Worm (Caenorhabditis elegans) whole organism, L4/young adult: Measurements from ENCODE around the gene Y39G8B.7.
"Not testable (repeated sequence)": the region's sequence is repeated elsewhere in the genome, so short reads cannot be mapped to it uniquely, and the experiment has no call there.

ENCODE experiments used
- W03F9.2 ChIP-seq: fragments of 150-350 bp; optimal IDR thresholded peaks from 2 replicates; lab custom pipeline; 2014; ENCODE audit warnings: missing biosample characterization, missing genetic modification characterization
- dao-5 ChIP-seq: sonication (generic microtip); optimal IDR thresholded peaks from 2 replicates; lab custom pipeline; 2016; ENCODE audit warnings: missing genotype, missing genetic modification characterization, moderate library complexity, missing compliant biosample characterization
- him-1 ChIP-seq: sonication (generic microtip); optimal IDR thresholded peaks from 2 replicates; lab custom pipeline; 2016; ENCODE audit warnings: missing genotype, missing genetic modification reagents, missing genetic modification characterization, missing compliant biosample characterization

Gene Y39G8B.7

DNA sequence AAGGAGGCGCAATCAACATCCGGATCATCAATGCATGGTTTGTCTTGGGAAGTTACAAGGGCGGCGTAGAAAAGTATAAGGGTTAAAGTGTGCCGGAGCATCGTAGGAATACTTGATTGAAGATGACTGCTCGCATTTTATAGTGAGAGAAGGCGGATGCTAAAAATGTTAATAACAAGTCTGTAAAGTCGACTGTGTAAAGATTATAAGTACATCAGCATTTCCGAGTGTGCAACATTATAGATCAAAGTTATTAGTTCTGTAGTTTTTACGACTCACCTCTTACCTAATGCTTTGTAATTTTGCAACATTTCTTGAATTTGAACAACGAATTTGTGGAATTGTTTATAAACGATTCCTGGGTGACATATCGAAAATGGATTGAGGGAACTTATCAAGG is at the start of gene Y39G8B.7:
Gene Y39G8B.7, minus strand, starts transcription at position 101 of the 400 bp plus-strand sequence.
- TF ChIP-seq W03F9.2 (no peak), him-1 (tag; lab: Kevin White, UChicago) (no peak), dao-5 (tag; lab: Kevin White, UChicago) (no peak)

DNA sequence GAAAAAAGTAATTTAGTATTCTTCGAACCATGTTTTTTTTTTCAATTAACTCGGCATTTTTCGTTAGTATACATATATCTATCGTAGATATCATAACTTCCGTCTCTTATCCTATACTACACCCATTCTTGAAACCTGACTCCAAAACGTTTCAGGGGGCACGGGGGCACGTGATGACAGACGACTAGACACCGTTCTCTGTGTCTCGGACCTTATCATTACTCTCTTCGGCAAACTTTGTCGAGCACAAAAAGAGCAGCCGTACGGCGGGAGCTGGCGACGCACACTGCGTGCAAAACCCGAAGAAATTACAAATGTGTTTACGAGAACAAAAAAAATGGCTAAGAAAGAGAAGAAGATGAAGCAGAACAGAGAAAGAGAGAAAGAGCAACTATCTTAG is 49.4 kb upstream of the Y39G8B.7 start:
- TF ChIP-seq him-1 (tag; lab: Kevin White, UChicago), result peak; percentile 83
- TF ChIP-seq dao-5 (tag; lab: Kevin White, UChicago), result no peak
- peak; percentile 33 for TF ChIP-seq W03F9.2

DNA sequence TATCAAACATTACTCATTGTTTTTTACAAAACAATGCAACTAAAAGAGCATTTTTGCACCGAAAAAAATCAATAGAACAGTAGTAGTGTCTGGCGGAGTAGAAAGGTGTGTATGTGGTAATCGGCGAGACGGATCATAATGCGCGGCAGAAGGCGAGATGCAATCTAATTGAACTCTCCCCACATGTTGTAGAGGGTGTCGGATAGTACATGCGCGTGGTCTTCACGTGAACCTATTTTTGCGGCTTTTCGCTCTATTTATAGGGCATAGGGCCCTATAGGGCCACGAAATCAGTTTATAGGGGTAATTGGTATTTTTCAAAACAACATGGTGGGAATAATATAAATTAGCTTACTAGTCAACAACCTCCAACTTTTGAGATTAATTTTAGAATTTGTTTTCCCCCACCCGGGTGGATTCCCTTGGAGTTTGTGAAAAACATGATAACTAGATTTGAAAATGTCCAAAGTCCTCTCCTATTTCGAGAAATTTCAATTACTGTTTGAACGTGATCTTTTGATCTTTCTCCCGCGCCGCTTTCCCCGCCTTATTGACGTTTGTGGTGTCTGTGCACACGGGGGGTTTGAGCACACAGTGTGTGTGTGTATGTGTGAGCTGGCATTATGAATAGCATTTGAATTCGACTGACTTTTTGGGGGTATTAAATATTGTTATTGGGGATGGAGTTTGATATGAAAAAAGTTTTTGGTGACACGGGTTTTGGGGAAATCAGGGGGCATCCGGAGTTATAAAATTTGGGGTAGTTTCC is 48.2 kb upstream of the Y39G8B.7 start:
- TF ChIP-seq him-1 (tag; lab: Kevin White, UChicago) (no peak), dao-5 (tag; lab: Kevin White, UChicago) (no peak), W03F9.2 (no peak)

DNA sequence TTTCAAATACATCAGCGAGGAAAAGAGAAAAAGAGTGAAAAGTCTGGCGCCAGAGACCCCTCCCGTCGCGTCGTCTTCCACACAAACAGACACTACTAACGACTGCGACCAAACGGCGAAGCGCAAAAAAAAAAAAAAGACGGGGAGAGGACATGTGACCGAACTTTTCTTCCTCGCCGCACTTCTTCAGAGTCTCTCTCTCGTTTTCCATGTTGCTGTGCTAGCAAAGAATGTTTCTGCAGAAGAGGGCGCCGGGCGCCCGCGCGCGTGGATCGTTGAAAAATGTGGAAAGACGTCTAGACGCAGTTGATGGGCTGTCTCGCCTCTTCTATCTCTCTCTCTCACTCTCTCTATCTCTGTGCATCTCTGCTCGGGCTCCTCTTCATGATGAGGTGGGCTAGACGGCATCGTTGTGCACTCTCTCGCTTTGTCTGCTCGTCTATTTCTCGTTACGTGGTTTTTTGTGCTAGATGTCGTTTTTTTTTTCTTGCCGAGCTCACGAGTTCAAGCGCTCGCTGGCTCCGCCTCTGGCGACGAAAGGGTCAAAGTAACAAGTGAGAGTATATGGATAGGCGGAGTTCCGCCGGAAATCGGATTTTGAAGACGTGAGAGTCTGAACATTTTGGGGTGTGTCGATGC is 45.5 kb upstream of the Y39G8B.7 start:
- TF ChIP-seq W03F9.2 (peak; percentile 39), him-1 (tag; lab: Kevin White, UChicago) (peak; percentile 91), dao-5 (tag; lab: Kevin White, UChicago) (peak; percentile 19)

DNA sequence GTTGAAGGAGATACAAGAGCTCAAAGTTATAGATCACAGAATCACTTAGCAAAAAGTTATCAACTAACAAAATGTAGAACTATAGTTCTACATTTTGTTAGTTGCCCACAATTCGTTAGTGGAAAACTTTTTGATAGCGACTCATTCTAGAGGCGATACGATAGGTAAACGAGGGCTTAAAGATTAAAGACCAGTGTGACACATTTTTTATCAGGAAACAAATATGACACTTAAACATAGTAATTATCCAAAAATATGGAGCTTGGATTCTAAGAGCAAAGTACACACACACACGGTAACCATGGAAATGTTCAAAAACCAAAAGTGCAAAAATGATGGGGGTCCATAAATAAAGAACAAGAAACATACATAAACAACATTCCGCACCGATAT is 45.0 kb upstream of the Y39G8B.7 start:
- TF ChIP-seq W03F9.2, result no peak
- TF ChIP-seq dao-5 (tag; lab: Kevin White, UChicago), result no peak
- no peak for TF ChIP-seq him-1 (tag; lab: Kevin White, UChicago)

DNA sequence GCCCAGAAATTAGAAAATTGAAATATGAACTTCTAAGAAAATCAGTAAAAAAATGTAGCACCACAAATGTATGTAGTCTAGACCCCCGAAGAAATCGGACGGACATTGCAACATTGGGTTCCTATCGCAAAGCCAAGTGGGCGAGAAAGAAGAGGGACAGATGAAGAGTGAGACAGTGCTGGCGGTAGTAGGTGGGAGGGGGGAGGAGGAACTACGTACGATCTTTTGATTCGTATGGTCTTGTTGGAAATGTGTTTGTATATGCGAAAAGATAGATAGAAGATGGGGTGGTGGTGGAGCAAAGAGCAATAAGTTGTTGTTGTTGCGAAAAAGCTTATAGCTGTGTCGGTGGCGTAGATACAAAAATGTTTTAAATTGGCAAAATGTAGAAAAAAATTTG is 43.5 kb upstream of the Y39G8B.7 start:
- TF ChIP-seq him-1 (tag; lab: Kevin White, UChicago) (no peak), W03F9.2 (no peak), dao-5 (tag; lab: Kevin White, UChicago) (no peak)

DNA sequence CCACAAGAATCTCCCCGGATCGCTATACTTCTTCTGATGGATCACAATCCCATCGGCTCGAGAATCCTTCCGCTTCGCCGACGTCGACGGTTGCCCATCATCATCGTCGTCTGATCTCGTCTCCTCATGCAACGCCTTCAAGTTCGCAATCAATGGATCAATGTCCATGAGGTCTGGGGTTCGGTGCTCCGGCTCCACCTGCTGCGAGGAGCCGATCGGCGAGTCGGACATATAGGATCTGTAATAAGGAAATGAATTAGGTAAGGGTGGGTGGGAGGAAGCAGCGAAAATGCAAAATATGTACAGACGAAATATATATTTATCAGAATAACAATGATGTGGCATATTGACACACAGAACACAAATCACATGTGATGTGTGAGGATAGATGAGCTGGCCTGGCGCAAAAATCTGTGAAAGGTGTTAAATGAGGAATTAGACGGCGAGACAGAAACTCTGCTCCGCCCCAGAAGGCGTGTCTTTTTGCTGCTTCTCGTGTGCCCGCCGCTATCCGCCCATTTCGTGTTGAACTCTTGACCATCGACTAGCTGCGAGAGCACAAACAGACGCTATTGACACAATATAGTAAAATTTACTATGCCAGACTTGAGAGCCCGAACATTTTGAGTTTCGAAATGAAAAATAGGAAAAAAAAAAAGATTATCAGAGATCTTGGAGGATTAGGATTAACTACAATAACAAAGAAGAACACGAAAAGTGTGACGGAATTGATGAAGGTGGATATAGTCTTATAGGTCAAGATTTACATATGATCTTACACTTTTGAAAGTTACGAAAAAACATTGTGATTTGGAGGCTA is 42.9 kb upstream of the Y39G8B.7 start:
- TF ChIP-seq W03F9.2 (no peak), him-1 (tag; lab: Kevin White, UChicago) (no peak), dao-5 (tag; lab: Kevin White, UChicago) (no peak)

DNA sequence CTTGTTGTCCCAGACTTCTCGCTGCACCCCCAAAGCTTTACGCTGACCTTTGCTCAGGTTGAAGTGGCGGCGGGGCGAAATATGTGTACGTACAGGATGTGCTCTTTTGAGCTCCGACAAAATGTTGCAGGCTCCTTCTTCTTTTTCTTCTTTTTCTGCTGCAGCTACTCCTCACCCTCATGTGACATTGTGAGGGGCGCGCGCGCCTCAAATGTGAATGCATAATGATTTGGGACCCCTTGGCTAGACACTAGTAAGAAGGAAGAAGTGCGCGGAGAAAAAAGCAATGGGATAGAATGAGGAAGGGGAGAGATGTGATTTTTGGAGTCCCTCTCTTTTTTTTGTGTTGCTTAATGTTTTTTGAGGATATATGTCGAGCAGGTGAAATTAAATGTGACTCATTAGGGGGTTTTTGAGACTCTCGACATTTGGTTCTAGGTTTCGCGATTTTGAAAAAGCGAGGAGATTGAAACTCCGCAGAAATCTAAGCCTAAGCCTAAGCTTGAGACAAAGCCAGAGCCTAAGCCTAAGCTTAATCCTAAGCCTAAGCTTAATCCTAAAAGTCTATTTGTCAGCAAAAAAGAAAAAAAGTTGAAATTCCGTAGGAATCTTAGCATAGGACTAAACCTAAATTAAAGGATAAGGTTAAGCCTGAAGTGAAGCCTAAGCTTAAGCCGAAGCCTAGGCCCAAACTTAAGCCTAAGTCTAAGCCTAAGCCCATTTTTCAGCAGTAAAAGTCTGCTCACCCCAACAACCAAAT is 42.1 kb upstream of the Y39G8B.7 start:
- TF ChIP-seq him-1 (tag; lab: Kevin White, UChicago), result peak; percentile 55
- no peak for TF ChIP-seq W03F9.2

DNA sequence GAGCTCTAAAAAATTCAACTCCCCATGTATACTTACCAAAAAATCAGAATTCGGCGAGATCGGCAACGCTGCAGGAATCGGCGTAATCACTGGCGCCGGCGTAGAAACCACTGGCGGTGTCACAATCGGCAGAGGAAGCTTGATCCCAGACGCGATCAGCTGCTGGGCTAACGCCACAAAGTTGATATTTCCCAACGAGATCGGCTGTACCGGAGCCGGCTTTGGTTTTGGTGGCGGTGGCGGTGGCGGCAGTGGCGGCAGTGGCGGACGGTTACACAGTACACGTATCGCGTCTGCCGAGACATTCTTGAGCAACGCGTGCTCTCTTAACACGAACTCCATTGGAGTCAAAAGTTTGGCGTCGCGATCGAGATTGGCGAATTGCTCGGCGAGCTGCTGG is 39.7 kb upstream of the Y39G8B.7 start:
- no peak for TF ChIP-seq W03F9.2
- no peak for TF ChIP-seq him-1 (tag; lab: Kevin White, UChicago)
- no peak for TF ChIP-seq dao-5 (tag; lab: Kevin White, UChicago)

DNA sequence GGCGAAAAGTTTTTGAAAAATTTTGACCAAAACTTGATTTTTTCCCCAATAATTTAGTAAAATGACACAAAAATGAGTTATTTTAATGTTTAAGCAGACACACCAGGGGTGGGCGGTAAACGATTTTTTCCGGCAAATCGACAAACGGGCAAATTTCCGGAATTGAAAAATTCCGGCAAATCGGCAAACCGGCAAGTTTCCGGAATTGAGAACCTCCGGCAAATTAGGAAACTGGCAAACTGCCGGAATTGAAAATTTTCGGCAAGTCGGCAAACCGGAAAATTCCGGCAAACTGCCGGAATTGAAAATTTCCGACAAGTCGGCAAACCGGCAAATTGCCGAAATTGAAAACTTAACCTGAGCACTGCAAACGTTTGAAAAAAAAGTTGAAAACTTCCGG is 37.9 kb upstream of the Y39G8B.7 start:
- TF ChIP-seq dao-5 (tag; lab: Kevin White, UChicago) (no peak), him-1 (tag; lab: Kevin White, UChicago) (peak; percentile 75)

DNA sequence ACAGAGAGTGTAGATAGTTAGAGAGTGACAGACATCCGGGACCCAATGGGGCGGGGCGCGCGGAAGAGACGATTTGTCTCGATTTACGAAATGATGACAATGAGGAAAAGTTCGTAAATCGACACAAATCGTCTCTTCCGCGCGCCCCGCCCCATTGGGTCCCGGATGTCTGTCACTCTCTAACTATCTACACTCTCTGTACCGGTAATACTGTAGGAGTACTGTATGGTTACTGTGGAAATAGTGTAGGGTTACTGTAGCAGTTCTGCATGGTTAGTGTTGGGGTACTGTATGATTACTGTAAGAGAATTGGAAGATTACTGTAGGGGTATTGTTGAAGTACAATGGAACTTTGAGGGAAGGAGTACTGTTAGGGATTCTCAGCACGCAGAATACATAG is 26.4 kb upstream of the Y39G8B.7 start, which contains the start of gene F01D5.10:
Gene F01D5.10, minus strand, starts transcription at position 101 of the 400 bp plus-strand sequence.
- TF ChIP-seq W03F9.2; him-1 (tag; lab: Kevin White, UChicago); dao-5 (tag; lab: Kevin White, UChicago): not testable (repeated sequence)

DNA sequence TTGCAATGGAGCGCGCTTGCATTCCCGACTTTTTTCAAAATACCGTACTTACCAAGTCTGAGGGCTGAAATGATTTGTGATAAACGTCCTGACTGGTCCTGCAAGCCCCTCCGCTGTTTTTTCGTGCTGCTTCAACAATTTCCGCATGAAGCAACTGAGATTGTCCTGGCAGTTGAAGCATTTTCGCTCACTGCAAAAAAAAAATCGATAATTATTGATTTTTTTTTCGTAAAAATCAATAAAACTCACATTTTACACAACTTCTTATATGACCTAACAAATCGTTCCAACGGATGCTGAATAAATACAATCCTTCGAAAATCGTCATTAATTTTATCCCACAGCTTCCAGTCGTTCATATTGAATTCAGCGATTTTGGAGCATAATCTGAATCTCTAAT is 24.1 kb upstream of the Y39G8B.7 start:
- TF ChIP-seq W03F9.2 (no peak), dao-5 (tag; lab: Kevin White, UChicago) (no peak), him-1 (tag; lab: Kevin White, UChicago) (no peak)

DNA sequence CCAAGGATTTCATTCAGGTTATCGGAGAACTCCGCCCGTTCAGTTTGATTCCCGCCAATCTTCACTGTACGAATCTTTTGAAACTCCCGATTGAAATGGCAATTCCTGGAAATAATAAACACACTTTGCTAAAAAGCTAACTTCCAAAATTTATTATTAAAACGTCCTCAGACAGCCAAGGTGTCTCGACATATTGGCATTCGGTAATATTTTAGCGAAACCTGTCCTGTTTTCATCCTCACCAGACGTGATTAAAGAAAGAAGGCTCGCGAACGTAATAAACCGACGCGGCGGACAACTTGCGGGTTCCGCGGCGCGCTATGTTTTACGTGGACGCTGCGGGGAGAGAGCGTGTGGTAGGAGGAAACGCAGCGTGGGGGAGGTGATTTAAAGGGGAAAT is 23.4 kb upstream of the Y39G8B.7 start:
- peak; percentile 45 for TF ChIP-seq dao-5 (tag; lab: Kevin White, UChicago)
- no peak for TF ChIP-seq him-1 (tag; lab: Kevin White, UChicago)
- peak; percentile 61 for TF ChIP-seq W03F9.2
